Fruit fly (Drosophila melanogaster) whole organism: ENCODE results near the gene Kcmf1.

Experiments used
- EcR ChIP-seq, 2 experiments: fragments of >200 bp; optimal IDR thresholded peaks; 2 replicates each; lab custom pipeline; 2017; ENCODE audit warnings: missing biosample characterization in 2 of 2, missing genetic modification characterization in 2 of 2, missing genetic modification reagents in 2 of 2
- pan ChIP-seq: fragments of >200 bp; optimal IDR thresholded peaks from 2 replicates; lab custom pipeline; 2017
- psq ChIP-seq: fragments of >200 bp; optimal IDR thresholded peaks from 2 replicates; lab custom pipeline; 2017
- usp ChIP-seq: fragments of >200 bp; optimal IDR thresholded peaks from 2 replicates; lab custom pipeline; 2017; ENCODE audit warnings: missing biosample characterization, missing genetic modification characterization, mixed read lengths

- TF ChIP-seq EcR (GFP tag; optimal IDR thresholded peaks at IDR 0.05; lab: Kevin White, UChicago) = no peak
- no peak for TF ChIP-seq psq
- no peak for TF ChIP-seq pan (lab: Kevin White, UChicago)
- no peak for TF ChIP-seq usp (GFP tag; lab: Kevin White, UChicago)
Measured at dm6 chr3R:9053021-9053420, 38.3 kb upstream of the Kcmf1 start.
